Fruit fly (Drosophila melanogaster) whole organism: ENCODE results near the gene agt.

ENCODE experiments used
- CG8478 ChIP-seq: fragments of >200 bp; optimal IDR thresholded peaks from 2 replicates; lab custom pipeline; 2018; ENCODE audit warnings: inconsistent platforms
- Dll ChIP-seq: fragments of >200 bp; optimal IDR thresholded peaks from 2 replicates; lab custom pipeline; 2017
- pan ChIP-seq: fragments of >200 bp; optimal IDR thresholded peaks from 2 replicates; lab custom pipeline; 2017
- psq ChIP-seq: fragments of >200 bp; optimal IDR thresholded peaks from 2 replicates; lab custom pipeline; 2017
- usp ChIP-seq: fragments of >200 bp; optimal IDR thresholded peaks from 2 replicates; lab custom pipeline; 2017; ENCODE audit warnings: missing biosample characterization, missing genetic modification characterization, mixed read lengths

DNA sequence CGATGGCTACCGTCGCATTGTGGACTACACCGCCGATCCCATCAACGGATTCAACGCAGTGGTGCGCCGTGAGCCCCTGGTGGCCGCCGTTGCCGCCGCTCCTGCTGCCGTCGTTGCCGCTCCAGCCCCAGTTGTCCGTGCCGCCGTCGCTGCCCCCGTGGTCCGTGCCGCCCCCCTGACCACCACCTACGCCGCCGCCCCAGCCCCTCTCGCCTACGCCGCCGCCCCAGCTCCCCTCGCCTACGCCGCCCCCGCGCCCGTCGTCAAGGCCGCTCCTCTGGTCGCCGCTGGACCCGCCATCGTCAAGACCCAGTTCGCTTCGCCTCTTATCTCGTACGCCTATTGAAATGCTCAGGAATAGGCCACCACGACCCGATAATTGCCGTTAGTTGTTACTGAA is 27.3 kb upstream of the agt start:
- no peak for TF ChIP-seq usp
- no peak for TF ChIP-seq Dll (lab: Kevin White, UChicago)
- no peak for TF ChIP-seq CG8478 (lab: Kevin White, UChicago)
- TF ChIP-seq psq (lab: Kevin White, UChicago): no peak
- no peak for TF ChIP-seq pan
